Fruit fly (Drosophila melanogaster) whole organism, embryonic: ENCODE measurements around the gene CG13455.

Experiments
- CG10366 ChIP-seq: fragments of 200-800 bp; sonication (Bioruptor generic); IDR thresholded peaks from 2 replicates; pipeline ENCODE4 v1.3.6; 2022; ENCODE audit warnings: missing biosample characterization, missing genetic modification characterization
- CG10431 ChIP-seq: fragments of 200-800 bp; sonication (Bioruptor generic); optimal IDR thresholded peaks from 3 replicates; lab custom pipeline; 2018; ENCODE audit warnings: missing biosample characterization, mild to moderate bottlenecking, missing genetic modification characterization
- CG10565 ChIP-seq: fragments of 200-800 bp; sonication (Bioruptor generic); optimal IDR thresholded peaks from 3 replicates; lab custom pipeline; 2016; ENCODE audit warnings: missing biosample characterization, mild to moderate bottlenecking, missing genetic modification characterization
- CG11085 ChIP-seq: fragments of 200-800 bp; sonication (Bioruptor generic); IDR thresholded peaks from 2 replicates; pipeline ENCODE4 v1.3.6; 2022; ENCODE audit warnings: missing biosample characterization, missing genetic modification characterization
- CG11504 ChIP-seq: fragments of 200-800 bp; sonication (Bioruptor generic); optimal IDR thresholded peaks from 3 replicates; lab custom pipeline; 2019; ENCODE audit warnings: missing biosample characterization, mild to moderate bottlenecking, missing genetic modification characterization, moderate library complexity
- CG12769 ChIP-seq: fragments of 200-800 bp; sonication (Bioruptor generic); optimal IDR thresholded peaks from 2 replicates; lab custom pipeline; 2019; ENCODE audit warnings: missing biosample characterization, mild to moderate bottlenecking, missing genetic modification characterization, moderate library complexity
- CG13296 ChIP-seq: fragments of 200-800 bp; sonication (Bioruptor generic); optimal IDR thresholded peaks from 3 replicates; lab custom pipeline; 2018; ENCODE audit warnings: missing biosample characterization, mild to moderate bottlenecking, missing genetic modification characterization
- CG15011 ChIP-seq: fragments of 200-800 bp; sonication (Bioruptor generic); optimal IDR thresholded peaks from 3 replicates; lab custom pipeline; 2018; ENCODE audit warnings: missing biosample characterization, mild to moderate bottlenecking, missing genetic modification characterization
- CG15073 ChIP-seq: fragments of 200-800 bp; sonication (Bioruptor generic); optimal IDR thresholded peaks from 2 replicates; lab custom pipeline; 2016; ENCODE audit warnings: missing biosample characterization, missing genetic modification characterization
- CG16813 ChIP-seq: fragments of 200-800 bp; sonication (Bioruptor generic); IDR thresholded peaks from 3 replicates; pipeline ENCODE4 v1.3.6; 2022; ENCODE audit warnings: missing biosample characterization, missing genetic modification characterization; ENCODE audit not compliant: partially characterized antibody
- CG1792 ChIP-seq: fragments of 200-800 bp; sonication (Bioruptor generic); optimal IDR thresholded peaks from 2 replicates; lab custom pipeline; 2016; ENCODE audit warnings: missing biosample characterization, missing genetic modification characterization
- CG33213 ChIP-seq: fragments of 200-800 bp; sonication (Bioruptor generic); optimal IDR thresholded peaks from 3 replicates; lab custom pipeline; 2016; ENCODE audit warnings: missing biosample characterization, missing genetic modification characterization
- CG34376 ChIP-seq: fragments of 200-800 bp; sonication (Bioruptor generic); optimal IDR thresholded peaks from 2 replicates; lab custom pipeline; 2018; ENCODE audit warnings: missing biosample characterization, mild to moderate bottlenecking, missing genetic modification characterization
- CG4360 ChIP-seq: fragments of 200-800 bp; sonication (Bioruptor generic); IDR thresholded peaks from 2 replicates; pipeline ENCODE4 v1.3.6; 2022; ENCODE audit warnings: missing biosample characterization, missing genetic modification characterization
- CG6272 ChIP-seq: fragments of 200-800 bp; sonication (Bioruptor generic); IDR thresholded peaks from 2 replicates; pipeline ENCODE4 v1.3.6; 2022; ENCODE audit warnings: missing biosample characterization, missing genetic modification characterization
- CG6689 ChIP-seq: fragments of 200-800 bp; sonication (Bioruptor generic); IDR thresholded peaks from 2 replicates; pipeline ENCODE4 v1.3.6; 2022; ENCODE audit warnings: missing biosample characterization, missing genetic modification characterization
- CG7786 ChIP-seq: fragments of 200-800 bp; sonication (Bioruptor generic); optimal IDR thresholded peaks from 2 replicates; lab custom pipeline; 2016; ENCODE audit warnings: missing biosample characterization, missing genetic modification characterization
- CG9437 ChIP-seq: fragments of 200-800 bp; sonication (Bioruptor generic); optimal IDR thresholded peaks from 2 replicates; lab custom pipeline; 2018; ENCODE audit warnings: missing biosample characterization, mild to moderate bottlenecking, missing genetic modification characterization
- CG9876 ChIP-seq: fragments of 200-800 bp; sonication (Bioruptor generic); optimal IDR thresholded peaks from 2 replicates; lab custom pipeline; 2016; ENCODE audit warnings: missing biosample characterization, missing genetic modification characterization
- CrebB ChIP-seq: fragments of 200-800 bp; sonication (Bioruptor generic); optimal IDR thresholded peaks from 3 replicates; lab custom pipeline; 2018; ENCODE audit warnings: missing biosample characterization, mild to moderate bottlenecking, missing genetic modification characterization
- D19B ChIP-seq: fragments of 200-800 bp; sonication (Bioruptor generic); optimal IDR thresholded peaks from 2 replicates; lab custom pipeline; 2017; ENCODE audit warnings: missing biosample characterization, mild to moderate bottlenecking, missing genetic modification characterization
- Dip2 ChIP-seq: fragments of 200-800 bp; sonication (Bioruptor generic); IDR thresholded peaks from 2 replicates; pipeline ENCODE4 v1.3.6; 2022; ENCODE audit warnings: missing biosample characterization, missing genetic modification characterization
- Dip3 ChIP-seq: fragments of 200-800 bp; sonication (Bioruptor generic); optimal IDR thresholded peaks from 3 replicates; lab custom pipeline; 2016; ENCODE audit warnings: missing biosample characterization, missing genetic modification characterization
- Dll ChIP-seq: fragments of 200-800 bp; sonication (Bioruptor generic); IDR thresholded peaks from 4 replicates; pipeline ENCODE4 v1.3.6; 2022; ENCODE audit warnings: missing biosample characterization, missing genetic modification characterization; ENCODE audit not compliant: partially characterized antibody
- Doc2 ChIP-seq: fragments of 200-800 bp; sonication (Bioruptor generic); IDR thresholded peaks from 2 replicates; pipeline ENCODE4 v1.3.6; 2022; ENCODE audit warnings: missing biosample characterization, missing genetic modification characterization
- Ets97D ChIP-seq: fragments of 200-800 bp; sonication (Bioruptor generic); optimal IDR thresholded peaks from 3 replicates; lab custom pipeline; 2016; ENCODE audit warnings: missing biosample characterization, missing genetic modification characterization
- Fer2 ChIP-seq: fragments of 200-800 bp; sonication (Bioruptor generic); optimal IDR thresholded peaks from 2 replicates; lab custom pipeline; 2018; ENCODE audit warnings: missing biosample characterization, mild to moderate bottlenecking, missing genetic modification characterization, moderate library complexity
- Hsf ChIP-seq: fragments of 200-800 bp; sonication (Bioruptor generic); optimal IDR thresholded peaks from 3 replicates; lab custom pipeline; 2016; ENCODE audit warnings: missing biosample characterization, missing genetic modification characterization
- MBD-R2 ChIP-seq: fragments of 200-800 bp; sonication (Bioruptor generic); IDR thresholded peaks from 2 replicates; pipeline ENCODE4 v1.3.6; 2022; ENCODE audit warnings: missing biosample characterization, missing genetic modification characterization
- MESR4 ChIP-seq: fragments of 200-800 bp; sonication (Bioruptor generic); optimal IDR thresholded peaks from 2 replicates; lab custom pipeline; 2018; ENCODE audit warnings: missing biosample characterization, mild to moderate bottlenecking, missing genetic modification characterization, moderate library complexity
- Med ChIP-seq: fragments of 200-800 bp; sonication (Bioruptor generic); peaks from one replicate; lab custom pipeline; 2016; ENCODE audit warnings: missing biosample characterization, missing genetic modification characterization, mild to moderate bottlenecking, inconsistent platforms, moderate library complexity
- Meics ChIP-seq: fragments of 200-800 bp; sonication (Bioruptor generic); optimal IDR thresholded peaks from 2 replicates; lab custom pipeline; 2017; ENCODE audit warnings: missing biosample characterization, mild to moderate bottlenecking, missing genetic modification characterization
- Scr ChIP-seq: fragments of 200-800 bp; sonication (Bioruptor generic); IDR thresholded peaks from 2 replicates; pipeline ENCODE4 v1.3.6; 2022; ENCODE audit warnings: missing biosample characterization, missing genetic modification characterization; ENCODE audit not compliant: partially characterized antibody
- Sry-δ ChIP-seq: fragments of 200-800 bp; sonication (Bioruptor generic); optimal IDR thresholded peaks from 2 replicates; lab custom pipeline; 2016; ENCODE audit warnings: missing biosample characterization, missing genetic modification characterization
- Ssrp ChIP-seq: fragments of 200-800 bp; sonication (Bioruptor generic); optimal IDR thresholded peaks from 2 replicates; lab custom pipeline; 2018; ENCODE audit warnings: missing biosample characterization, mild to moderate bottlenecking, missing genetic modification characterization, moderate library complexity
- ab ChIP-seq: fragments of 200-800 bp; sonication (Bioruptor generic); optimal IDR thresholded peaks from 2 replicates; lab custom pipeline; 2016; ENCODE audit warnings: missing biosample characterization, missing genetic modification characterization
- bbx ChIP-seq: fragments of 200-800 bp; sonication (Bioruptor generic); IDR thresholded peaks from 2 replicates; pipeline ENCODE4 v1.3.6; 2022; ENCODE audit warnings: missing biosample characterization, missing genetic modification characterization; ENCODE audit not compliant: partially characterized antibody
- btn ChIP-seq: fragments of 200-800 bp; sonication (Bioruptor generic); optimal IDR thresholded peaks from 2 replicates; lab custom pipeline; 2016; ENCODE audit warnings: missing biosample characterization, missing genetic modification characterization
- cg ChIP-seq: fragments of 200-800 bp; sonication (Bioruptor generic); optimal IDR thresholded peaks from 3 replicates; lab custom pipeline; 2019; ENCODE audit warnings: missing biosample characterization, mild to moderate bottlenecking, missing genetic modification characterization, moderate library complexity
- emc ChIP-seq: fragments of 200-800 bp; sonication (Bioruptor generic); optimal IDR thresholded peaks from 2 replicates; lab custom pipeline; 2016; ENCODE audit warnings: missing biosample characterization, missing genetic modification characterization
- grn ChIP-seq: fragments of 200-800 bp; sonication (Bioruptor generic); optimal IDR thresholded peaks from 3 replicates; lab custom pipeline; 2017; ENCODE audit warnings: missing biosample characterization, missing genetic modification characterization
- gsb ChIP-seq: fragments of 200-800 bp; sonication (Bioruptor generic); IDR thresholded peaks from 2 replicates; pipeline ENCODE4 v1.3.6; 2022; ENCODE audit warnings: missing biosample characterization, missing genetic modification characterization
- ind ChIP-seq: fragments of 200-800 bp; sonication (Bioruptor generic); optimal IDR thresholded peaks from 3 replicates; lab custom pipeline; 2016; ENCODE audit warnings: missing biosample characterization, missing genetic modification characterization
- nerfin-1 ChIP-seq: fragments of 200-800 bp; sonication (Bioruptor generic); optimal IDR thresholded peaks from 3 replicates; lab custom pipeline; 2019; ENCODE audit warnings: missing biosample characterization, mild to moderate bottlenecking, missing genetic modification characterization, moderate library complexity
- nmo ChIP-seq: fragments of 200-800 bp; sonication (Bioruptor generic); optimal IDR thresholded peaks from 2 replicates; lab custom pipeline; 2018; ENCODE audit warnings: missing biosample characterization, mild to moderate bottlenecking, missing genetic modification characterization, moderate library complexity
- nom ChIP-seq: fragments of 200-800 bp; sonication (Bioruptor generic); optimal IDR thresholded peaks from 2 replicates; lab custom pipeline; 2017; ENCODE audit warnings: missing biosample characterization, missing genetic modification characterization, mild to moderate bottlenecking, moderate library complexity, missing genetic modification reagents
- peb ChIP-seq: fragments of 200-800 bp; sonication (Bioruptor generic); IDR thresholded peaks from 2 replicates; pipeline ENCODE4 v1.3.6; 2022; ENCODE audit warnings: missing biosample characterization, missing genetic modification characterization
- phol ChIP-seq: fragments of 200-800 bp; sonication (Bioruptor generic); optimal IDR thresholded peaks from 3 replicates; lab custom pipeline; 2018; ENCODE audit warnings: missing biosample characterization, mild to moderate bottlenecking, missing genetic modification characterization, moderate library complexity
- pzg ChIP-seq: fragments of 200-800 bp; sonication (Bioruptor generic); optimal IDR thresholded peaks from 3 replicates; lab custom pipeline; 2018; ENCODE audit warnings: missing biosample characterization, mild to moderate bottlenecking, missing genetic modification characterization, moderate library complexity
- sens ChIP-seq: fragments of 200-800 bp; sonication (Bioruptor generic); peaks from one replicate; lab custom pipeline; 2016; ENCODE audit warnings: missing biosample characterization, missing genetic modification characterization
- seq ChIP-seq: fragments of 200-800 bp; sonication (Bioruptor generic); IDR thresholded peaks from 2 replicates; pipeline ENCODE4 v1.3.6; 2022; ENCODE audit warnings: missing biosample characterization, missing genetic modification characterization
- sim ChIP-seq: fragments of 200-800 bp; sonication (Bioruptor generic); IDR thresholded peaks from 2 replicates; pipeline ENCODE4 v1.3.6; 2022; ENCODE audit warnings: missing biosample characterization, missing genetic modification characterization

The CG13455 gene

dm6 chr3L:15509398-15509797 lies 13.0 kb downstream of the CG13455 start, which contains the start of the genes gdl and gdl-ORF39 (continued):
- peak; percentile 13 for TF ChIP-seq nmo (GFP tag; lab: Kevin White, UChicago)
- TF ChIP-seq phol (tag; lab: Kevin White, UChicago): peak; percentile 11
- no peak for TF ChIP-seq Dip3 (GFP tag; lab: Kevin White, UChicago)
- TF ChIP-seq emc (GFP tag; lab: Kevin White, UChicago): no peak
- TF ChIP-seq Dll: 0 out of 4 replicates have a peak, but pooled peaks have one; percentile 31
- TF ChIP-seq CG10565 (GFP tag; lab: Kevin White, UChicago): no peak
- no peak for TF ChIP-seq Ssrp (tag; lab: Kevin White, UChicago)
- TF ChIP-seq MESR4 (GFP tag; lab: Kevin White, UChicago): peak; percentile 31
- TF ChIP-seq CG10431: no peak
- peak; percentile 78 for TF ChIP-seq MBD-R2 (GFP tag; lab: Robert Waterston, UW)
- TF ChIP-seq CG4360: no peak
- peak; percentile 86 for TF ChIP-seq pzg
- no peak for TF ChIP-seq D19B (GFP tag; lab: Kevin White, UChicago)
- no peak for TF ChIP-seq Meics (GFP tag; lab: Kevin White, UChicago)
- no peak for TF ChIP-seq CG13296 (GFP tag; lab: Kevin White, UChicago)
- no peak for TF ChIP-seq CrebB (tag; lab: Kevin White, UChicago)
- no peak for TF ChIP-seq ind
- no peak for TF ChIP-seq CG10366 (GFP tag; lab: Robert Waterston, UW)
- TF ChIP-seq sens: peak; percentile 58

DNA sequence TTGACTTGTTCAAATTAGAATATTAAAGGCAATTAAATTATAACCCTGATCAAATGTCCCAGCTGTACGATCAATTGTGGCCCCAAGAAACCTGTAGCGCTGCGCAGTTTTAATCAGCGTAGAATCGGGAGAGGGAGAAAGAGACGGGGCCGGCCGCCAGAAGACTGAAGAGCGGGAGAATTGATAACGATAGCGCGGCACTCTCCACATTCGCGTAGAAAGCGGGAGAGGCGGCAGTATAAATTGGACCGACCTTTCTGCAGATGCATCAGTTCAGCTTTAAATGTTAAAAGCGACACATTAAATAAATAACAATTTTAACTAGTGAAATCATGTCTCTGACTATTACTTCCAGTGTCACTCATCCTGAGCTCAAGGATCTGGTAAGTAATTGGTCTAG lies 14.4 kb downstream of the CG13455 start, which contains the start of gene MsrA:
MsrA (plus strand) TSS at position 266 of the 400 bp plus-strand sequence.
- peak; percentile 58 for TF ChIP-seq nom (GFP tag; lab: Kevin White, UChicago)
- no peak for TF ChIP-seq peb (GFP tag; lab: Robert Waterston, UW)
- TF ChIP-seq Hsf (GFP tag; lab: Kevin White, UChicago): no peak
- no peak for TF ChIP-seq CG6272 (GFP tag; lab: Robert Waterston, UW)
- no peak for TF ChIP-seq CG11504
- TF ChIP-seq CG7786 (GFP tag; lab: Kevin White, UChicago): no peak
- peak; percentile 28 for TF ChIP-seq CG34376 (GFP tag; lab: Kevin White, UChicago)
- TF ChIP-seq pzg: no peak
- no peak for TF ChIP-seq ab (GFP tag; lab: Kevin White, UChicago)
- no peak for TF ChIP-seq Dip2 (GFP tag; lab: Robert Waterston, UW)
- TF ChIP-seq CG1792 (GFP tag; lab: Kevin White, UChicago): no peak
- no peak for TF ChIP-seq CG9876 (GFP tag; lab: Kevin White, UChicago)
- TF ChIP-seq Fer2 (tag; lab: Kevin White, UChicago): no peak
- TF ChIP-seq Sry-δ (GFP tag; lab: Kevin White, UChicago): no peak
- no peak for TF ChIP-seq CG15011 (GFP tag; lab: Kevin White, UChicago)
- peak; percentile 35 for TF ChIP-seq CG12769 (tag; lab: Kevin White, UChicago)
- TF ChIP-seq sens: peak; percentile 63
- TF ChIP-seq Ets97D (GFP tag; lab: Kevin White, UChicago): no peak
- TF ChIP-seq bbx (GFP tag; lab: Robert Waterston, UW): no peak
- no peak for TF ChIP-seq btn (GFP tag; lab: Kevin White, UChicago)
- no peak for TF ChIP-seq CG11085 (GFP tag; lab: Robert Waterston, UW)
- no peak for TF ChIP-seq Doc2 (GFP tag; lab: Robert Waterston, UW)
- TF ChIP-seq grn (GFP tag; lab: Kevin White, UChicago): peak; percentile 45
- peak; percentile 44 for TF ChIP-seq Med (GFP tag; lab: Kevin White, UChicago)
- no peak for TF ChIP-seq Scr (GFP tag; lab: Robert Waterston, UW)
- no peak for TF ChIP-seq CG9437
- TF ChIP-seq gsb (GFP tag; lab: Robert Waterston, UW): no peak
- no peak for TF ChIP-seq cg (GFP tag; lab: Kevin White, UChicago)
- no peak for TF ChIP-seq nerfin-1 (tag; lab: Kevin White, UChicago)
- no peak for TF ChIP-seq CG15073 (GFP tag; lab: Kevin White, UChicago)
- no peak for TF ChIP-seq seq (GFP tag; lab: Robert Waterston, UW)
- no peak for TF ChIP-seq CG33213 (GFP tag; lab: Kevin White, UChicago)
- no peak for TF ChIP-seq CG16813
- no peak for TF ChIP-seq sim (GFP tag; lab: Robert Waterston, UW)
- TF ChIP-seq CG6689 (GFP tag; lab: Robert Waterston, UW): no peak
